Fruit fly (Drosophila melanogaster) whole organism, embryonic: ENCODE measurements around the gene Sfp23F.

Experiments used
- Atf3 ChIP-seq: fragments of 200-800 bp; sonication (Bioruptor generic); optimal IDR thresholded peaks from 3 replicates; lab custom pipeline; 2016; ENCODE audit warnings: missing biosample characterization, missing genetic modification characterization
- CG10321 ChIP-seq: fragments of 200-800 bp; sonication (Bioruptor generic); IDR thresholded peaks from 2 replicates; pipeline ENCODE4 v1.3.6; 2022; ENCODE audit warnings: missing biosample characterization, missing genetic modification characterization
- CG10565 ChIP-seq: fragments of 200-800 bp; sonication (Bioruptor generic); optimal IDR thresholded peaks from 3 replicates; lab custom pipeline; 2016; ENCODE audit warnings: missing biosample characterization, mild to moderate bottlenecking, missing genetic modification characterization
- CG14014 ChIP-seq: fragments of 200-800 bp; sonication (Bioruptor generic); IDR thresholded peaks from 2 replicates; pipeline ENCODE4 v1.3.6; 2022; ENCODE audit warnings: missing biosample characterization, missing genetic modification characterization
- CG15073 ChIP-seq: fragments of 200-800 bp; sonication (Bioruptor generic); optimal IDR thresholded peaks from 2 replicates; lab custom pipeline; 2016; ENCODE audit warnings: missing biosample characterization, missing genetic modification characterization
- CG15514 ChIP-seq: fragments of 200-800 bp; sonication (Bioruptor generic); optimal IDR thresholded peaks from 3 replicates; lab custom pipeline; 2017; ENCODE audit warnings: missing biosample characterization, missing genetic modification characterization, mild to moderate bottlenecking, moderate library complexity, missing genetic modification reagents
- CG15696 ChIP-seq: fragments of 200-800 bp; sonication (Bioruptor generic); optimal IDR thresholded peaks from 2 replicates; lab custom pipeline; 2019; ENCODE audit warnings: missing biosample characterization, mild to moderate bottlenecking, missing genetic modification characterization, moderate library complexity
- CG17361 ChIP-seq: fragments of 200-800 bp; sonication (Bioruptor generic); IDR thresholded peaks from 3 replicates; pipeline ENCODE4 v1.3.6; 2022; ENCODE audit warnings: missing biosample characterization, missing genetic modification characterization
- CG2199 ChIP-seq: fragments of 200-800 bp; sonication (Bioruptor generic); IDR thresholded peaks from 3 replicates; pipeline ENCODE4 v1.3.6; 2022; ENCODE audit warnings: missing biosample characterization, missing genetic modification characterization
- CG31388 ChIP-seq: fragments of 200-800 bp; sonication (Bioruptor generic); optimal IDR thresholded peaks from 2 replicates; lab custom pipeline; 2016; ENCODE audit warnings: missing biosample characterization, missing genetic modification characterization
- CG3281 ChIP-seq: fragments of 200-800 bp; sonication (Bioruptor generic); optimal IDR thresholded peaks from 3 replicates; lab custom pipeline; 2017; ENCODE audit warnings: missing biosample characterization, mild to moderate bottlenecking, missing genetic modification characterization
- CG4282 ChIP-seq: fragments of 200-800 bp; sonication (Bioruptor generic); optimal IDR thresholded peaks from 2 replicates; lab custom pipeline; 2016; ENCODE audit warnings: missing biosample characterization, missing genetic modification characterization
- CG6254 ChIP-seq: fragments of 200-800 bp; sonication (Bioruptor generic); optimal IDR thresholded peaks from 3 replicates; lab custom pipeline; 2017; ENCODE audit warnings: mild to moderate bottlenecking, missing biosample characterization, missing genetic modification reagents, missing genetic modification characterization
- CG6272 ChIP-seq: fragments of 200-800 bp; sonication (Bioruptor generic); IDR thresholded peaks from 2 replicates; pipeline ENCODE4 v1.3.6; 2022; ENCODE audit warnings: missing biosample characterization, missing genetic modification characterization
- CG6689 ChIP-seq: fragments of 200-800 bp; sonication (Bioruptor generic); IDR thresholded peaks from 2 replicates; pipeline ENCODE4 v1.3.6; 2022; ENCODE audit warnings: missing biosample characterization, missing genetic modification characterization
- CG7556 ChIP-seq: fragments of 200-800 bp; sonication (Bioruptor generic); optimal IDR thresholded peaks from 2 replicates; lab custom pipeline; 2017; ENCODE audit warnings: missing biosample characterization, mild to moderate bottlenecking, missing genetic modification characterization
- CG7745 ChIP-seq: fragments of 200-800 bp; sonication (Bioruptor generic); optimal IDR thresholded peaks from 2 replicates; lab custom pipeline; 2018; ENCODE audit warnings: missing biosample characterization, mild to moderate bottlenecking, missing genetic modification characterization, moderate library complexity
- CG8388 ChIP-seq: fragments of 200-800 bp; sonication (Bioruptor generic); optimal IDR thresholded peaks from 2 replicates; lab custom pipeline; 2019; ENCODE audit warnings: missing biosample characterization, mild to moderate bottlenecking, missing genetic modification characterization, moderate library complexity
- CG9215 ChIP-seq: fragments of 200-800 bp; sonication (Bioruptor generic); IDR thresholded peaks from 2 replicates; pipeline ENCODE4 v1.3.6; 2022; ENCODE audit warnings: missing biosample characterization, missing genetic modification characterization
- CG9932 ChIP-seq: fragments of 200-800 bp; sonication (Bioruptor generic); IDR thresholded peaks from 2 replicates; pipeline ENCODE4 v1.3.6; 2022; ENCODE audit warnings: missing biosample characterization, missing genetic modification characterization
- Doc2 ChIP-seq: fragments of 200-800 bp; sonication (Bioruptor generic); IDR thresholded peaks from 2 replicates; pipeline ENCODE4 v1.3.6; 2022; ENCODE audit warnings: missing biosample characterization, missing genetic modification characterization
- HLHmδ ChIP-seq: fragments of 200-800 bp; sonication (Bioruptor generic); optimal IDR thresholded peaks from 2 replicates; lab custom pipeline; 2018; ENCODE audit warnings: missing biosample characterization, mild to moderate bottlenecking, missing genetic modification characterization, moderate library complexity
- Hr39 ChIP-seq: fragments of >200 bp; optimal IDR thresholded peaks from 2 replicates; lab custom pipeline; 2017
- Hr78 ChIP-seq, 2 experiments: fragments of 200-800 bp in 1 of 2; fragments of >200 bp in 1 of 2; sonication (Bioruptor generic) in 1 of 2; optimal IDR thresholded peaks; 2 replicates each; lab custom pipeline; 2017 to 2019; ENCODE audit warnings: missing biosample characterization in 2 of 2, missing genetic modification characterization in 2 of 2, mild to moderate bottlenecking in 1 of 2, moderate library complexity in 1 of 2
- Hsf ChIP-seq: fragments of 200-800 bp; sonication (Bioruptor generic); optimal IDR thresholded peaks from 3 replicates; lab custom pipeline; 2016; ENCODE audit warnings: missing biosample characterization, missing genetic modification characterization
- Mes4 ChIP-seq: fragments of 200-800 bp; sonication (Bioruptor generic); optimal IDR thresholded peaks from 2 replicates; lab custom pipeline; 2016; ENCODE audit warnings: missing biosample characterization, missing genetic modification characterization
- Optix ChIP-seq: fragments of 200-800 bp; sonication (Bioruptor generic); IDR thresholded peaks from 3 replicates; pipeline ENCODE4 v1.3.6; 2022; ENCODE audit warnings: missing biosample characterization, missing genetic modification characterization
- Ssrp ChIP-seq: fragments of 200-800 bp; sonication (Bioruptor generic); optimal IDR thresholded peaks from 2 replicates; lab custom pipeline; 2018; ENCODE audit warnings: missing biosample characterization, mild to moderate bottlenecking, missing genetic modification characterization, moderate library complexity
- Stat92E ChIP-seq, 3 experiments: fragments of >200 bp in 2 of 3; fragments of 200-800 bp in 1 of 3; sonication (Bioruptor generic) in 1 of 3; optimal IDR thresholded peaks; 2 replicates each; lab custom pipeline; 2017 to 2019; ENCODE audit warnings: missing biosample characterization in 3 of 3, missing genetic modification characterization in 3 of 3, mild to moderate bottlenecking in 1 of 3, moderate library complexity in 1 of 3
- cas ChIP-seq: fragments of 200-800 bp; sonication (Bioruptor generic); IDR thresholded peaks from 2 replicates; pipeline ENCODE4 v1.3.6; 2022; ENCODE audit warnings: missing biosample characterization, missing genetic modification characterization
- cg ChIP-seq: fragments of 200-800 bp; sonication (Bioruptor generic); optimal IDR thresholded peaks from 3 replicates; lab custom pipeline; 2019; ENCODE audit warnings: missing biosample characterization, mild to moderate bottlenecking, missing genetic modification characterization, moderate library complexity
- crp ChIP-seq, 2 experiments: fragments of 200-800 bp; sonication (Bioruptor generic); optimal IDR thresholded peaks; 2 replicates in 1 of 2; 3 replicates in 1 of 2; lab custom pipeline; 2017; ENCODE audit warnings: missing biosample characterization in 2 of 2, missing genetic modification characterization in 2 of 2, mild to moderate bottlenecking in 1 of 2, moderate library complexity in 1 of 2
- da ChIP-seq: fragments of 200-800 bp; sonication (Bioruptor generic); optimal IDR thresholded peaks from 2 replicates; lab custom pipeline; 2016; ENCODE audit warnings: missing biosample characterization, missing genetic modification characterization
- dm ChIP-seq: fragments of 200-800 bp; sonication (Bioruptor generic); optimal IDR thresholded peaks from 3 replicates; lab custom pipeline; 2016; ENCODE audit warnings: missing biosample characterization, missing genetic modification characterization
- dpn ChIP-seq, 2 experiments: fragments of 200-800 bp; sonication (Bioruptor generic); optimal IDR thresholded peaks; 3 replicates each; lab custom pipeline; 2016; ENCODE audit warnings: missing biosample characterization in 2 of 2, missing genetic modification characterization in 2 of 2
- ewg ChIP-seq: fragments of 200-800 bp; sonication (Bioruptor generic); optimal IDR thresholded peaks from 3 replicates; lab custom pipeline; 2017; ENCODE audit warnings: mild to moderate bottlenecking, missing biosample characterization, missing genetic modification reagents, missing genetic modification characterization
- ind ChIP-seq: fragments of 200-800 bp; sonication (Bioruptor generic); optimal IDR thresholded peaks from 3 replicates; lab custom pipeline; 2016; ENCODE audit warnings: missing biosample characterization, missing genetic modification characterization
- klu ChIP-seq: fragments of 200-800 bp; sonication (Bioruptor generic); IDR thresholded peaks from 2 replicates; pipeline ENCODE4 v1.3.6; 2022; ENCODE audit warnings: missing biosample characterization, missing genetic modification characterization
- kni ChIP-seq: fragments of 200-800 bp; sonication (Bioruptor generic); optimal IDR thresholded peaks from 3 replicates; lab custom pipeline; 2017; ENCODE audit warnings: mild to moderate bottlenecking, missing biosample characterization, missing genetic modification reagents, missing genetic modification characterization
- knrl ChIP-seq: fragments of 200-800 bp; sonication (Bioruptor generic); IDR thresholded peaks from 3 replicates; pipeline ENCODE4 v1.3.6; 2022; ENCODE audit warnings: missing biosample characterization, missing genetic modification characterization; ENCODE audit not compliant: partially characterized antibody
- lab ChIP-seq: fragments of 200-800 bp; sonication (Bioruptor generic); optimal IDR thresholded peaks from 3 replicates; lab custom pipeline; 2017; ENCODE audit warnings: missing biosample characterization, missing genetic modification characterization, mild to moderate bottlenecking, moderate library complexity, missing genetic modification reagents
- odd ChIP-seq: fragments of 200-800 bp; sonication (Bioruptor generic); optimal IDR thresholded peaks from 2 replicates; lab custom pipeline; 2017; ENCODE audit warnings: missing biosample characterization, mild to moderate bottlenecking, missing genetic modification characterization
- peb ChIP-seq: fragments of 200-800 bp; sonication (Bioruptor generic); IDR thresholded peaks from 2 replicates; pipeline ENCODE4 v1.3.6; 2022; ENCODE audit warnings: missing biosample characterization, missing genetic modification characterization
- rib ChIP-seq: fragments of 200-800 bp; sonication (Bioruptor generic); IDR thresholded peaks from 2 replicates; pipeline ENCODE4 v1.3.6; 2022; ENCODE audit warnings: missing biosample characterization, missing genetic modification characterization
- sr ChIP-seq: fragments of 200-800 bp; sonication (Bioruptor generic); IDR thresholded peaks from 3 replicates; pipeline ENCODE4 v1.3.6; 2022; ENCODE audit warnings: missing biosample characterization, missing genetic modification characterization
- stc ChIP-seq: fragments of 200-800 bp; sonication (Bioruptor generic); IDR thresholded peaks from 2 replicates; pipeline ENCODE4 v1.3.6; 2022; ENCODE audit warnings: missing biosample characterization, missing genetic modification characterization
- sug ChIP-seq: fragments of 200-800 bp; optimal IDR thresholded peaks from 2 replicates; lab custom pipeline; 2019; ENCODE audit warnings: missing biosample characterization, mild to moderate bottlenecking, missing genetic modification characterization, moderate library complexity
- tgo ChIP-seq: fragments of 200-800 bp; sonication (Bioruptor generic); IDR thresholded peaks from 3 replicates; pipeline ENCODE4 v1.3.6; 2022; ENCODE audit warnings: missing biosample characterization, missing genetic modification characterization
- tio ChIP-seq: fragments of 200-800 bp; sonication (Bioruptor generic); optimal IDR thresholded peaks from 2 replicates; lab custom pipeline; 2017; ENCODE audit warnings: missing biosample characterization, missing genetic modification characterization, inconsistent platforms
- trh ChIP-seq: fragments of 200-800 bp; sonication (Bioruptor generic); optimal IDR thresholded peaks from 2 replicates; lab custom pipeline; 2016; ENCODE audit warnings: missing biosample characterization, missing genetic modification characterization

The Sfp23F gene

dm6 chr2L:3339420-3339819, 48.1 kb downstream of the Sfp23F start (continued):
- TF ChIP-seq CG7745, result peak; percentile 6
- TF ChIP-seq CG10565 (GFP tag; lab: Kevin White, UChicago), result no peak
- 0 out of 3 replicates have a peak, but pooled peaks have one; percentile 19 for TF ChIP-seq CG2199 (GFP tag; lab: Robert Waterston, UW)
- TF ChIP-seq CG4282 (GFP tag; lab: Kevin White, UChicago), result no peak
- TF ChIP-seq sug (tag; lab: Kevin White, UChicago), result peak; percentile 55
- no peak for TF ChIP-seq Atf3
- 0 out of 3 replicates have a peak, but pooled peaks have one; percentile 38 for TF ChIP-seq Optix (GFP tag; lab: Robert Waterston, UW)
- no peak for TF ChIP-seq CG9215
- peak; percentile 87 for TF ChIP-seq sr
- TF ChIP-seq cas (GFP tag; lab: Robert Waterston, UW), result no peak
- peak; percentile 83 for TF ChIP-seq HLHmδ
- TF ChIP-seq lab (GFP tag; lab: Kevin White, UChicago), result no peak
- no peak for TF ChIP-seq peb (GFP tag; lab: Robert Waterston, UW)
- TF ChIP-seq Hr39, result no peak
- peak; percentile 75 for TF ChIP-seq kni (GFP tag; lab: Kevin White, UChicago)
- TF ChIP-seq tgo (GFP tag; lab: Robert Waterston, UW), result 0 out of 3 replicates have a peak, but pooled peaks have one; percentile 22
- peak; percentile 17; the same call in 1 of the 2 replicates for TF ChIP-seq klu (GFP tag; lab: Robert Waterston, UW)
- TF ChIP-seq CG6272 (GFP tag; lab: Robert Waterston, UW), result 0 out of 2 replicates have a peak, but pooled peaks have one; percentile 10
- no peak for TF ChIP-seq CG31388 (GFP tag; lab: Kevin White, UChicago)
- TF ChIP-seq cg, result peak; percentile 74
- 0 out of 2 replicates have a peak, but pooled peaks have one; percentile 28 for TF ChIP-seq rib (GFP tag; lab: Robert Waterston, UW)
- no peak for TF ChIP-seq CG7556 (GFP tag; lab: Kevin White, UChicago)
- 0 out of 3 replicates have a peak, but pooled peaks have one; percentile 7 for TF ChIP-seq knrl (GFP tag; lab: Robert Waterston, UW)

- TF ChIP-seq trh, result peak; percentile 81
- TF ChIP-seq CG6689, result peak; percentile 85
- TF ChIP-seq CG6254 (GFP tag; lab: Kevin White, UChicago), result peak; percentile 73
- peak; percentile 10 for TF ChIP-seq da
- peak in 1 of 3 experiments; percentile 50 for TF ChIP-seq Stat92E (GFP tag; optimal IDR thresholded peaks at IDR 0.05; lab: Kevin White, UChicago)
- TF ChIP-seq ewg (GFP tag; lab: Kevin White, UChicago), result peak; percentile 89
- TF ChIP-seq odd (GFP tag; lab: Kevin White, UChicago), result peak; percentile 24
- TF ChIP-seq tio, result peak; percentile 78
- peak; percentile 83 for TF ChIP-seq Mes4 (GFP tag; lab: Kevin White, UChicago)
- TF ChIP-seq CG10321 (GFP tag; lab: Robert Waterston, UW), result no peak
- peak; percentile 41 for TF ChIP-seq CG15073 (GFP tag; lab: Kevin White, UChicago)
- TF ChIP-seq CG3281 (GFP tag; lab: Kevin White, UChicago), result no peak
- no peak for TF ChIP-seq CG14014 (GFP tag; lab: Robert Waterston, UW)
- peak; percentile 88 for TF ChIP-seq CG8388
- TF ChIP-seq Ssrp (tag; lab: Kevin White, UChicago), result peak; percentile 78
- TF ChIP-seq CG9932, result no peak
- no peak for TF ChIP-seq Doc2 (GFP tag; lab: Robert Waterston, UW)
- peak; percentile 77 for TF ChIP-seq stc
- TF ChIP-seq Hr78 (GFP tag; optimal IDR thresholded peaks at IDR 0.05; lab: Kevin White, UChicago), result no peak
- TF ChIP-seq crp (GFP tag; optimal IDR thresholded peaks at IDR 0.05; lab: Kevin White, UChicago), result peak in 1 of 2 experiments; percentile 43
- no peak for TF ChIP-seq CG15514 (GFP tag; lab: Kevin White, UChicago)
- TF ChIP-seq Hsf, result peak; percentile 80
- TF ChIP-seq CG15696 (tag; lab: Kevin White, UChicago), result peak; percentile 33
- TF ChIP-seq dm (GFP tag; lab: Kevin White, UChicago), result peak; percentile 66
- peak; percentile 78 for TF ChIP-seq ind
- peak; percentile 77 to 82 for TF ChIP-seq dpn (GFP tag; optimal IDR thresholded peaks at IDR 0.05; lab: Kevin White, UChicago)
- TF ChIP-seq CG17361 (GFP tag; lab: Robert Waterston, UW), result peak; percentile 88; the same call in 2 of the 3 replicates
Measured at dm6 chr2L:3338566-3339215, 48.9 kb downstream of the Sfp23F start.
